Worm (Caenorhabditis elegans): ENCODE results near the gene F21D5.6.

The F21D5.6 gene

ce11 chrIV:8728122-8728521 is 13.1 kb downstream of the F21D5.6 start, which contains the start of gene otub-3 (continued):
- TF ChIP-seq Y95B8A.8 (GFP tag; IDR thresholded peaks at IDR 0.05) (no peak), lin-35 (GFP tag; optimal IDR thresholded peaks at IDR 0.05) (no peak), ccch-3 (GFP tag; optimal IDR thresholded peaks at IDR 0.05) (no peak), B0019.2 (GFP tag; conservative IDR thresholded peaks at IDR 0.05) (no peak), repo-1 (tag; optimal IDR thresholded peaks at IDR 0.05) (peak; percentile 20), hlh-12 (tag; optimal IDR thresholded peaks at IDR 0.05) (no peak), mes-4 (tag; optimal IDR thresholded peaks at IDR 0.05) (no peak), Y53G8AR.9 (GFP tag; conservative IDR thresholded peaks at IDR 0.05) (no peak), nfya-2 (GFP tag; IDR thresholded peaks at IDR 0.05) (no peak), ztf-28 (GFP tag; IDR thresholded peaks at IDR 0.05) (no peak), athp-1 (tag; optimal IDR thresholded peaks at IDR 0.05) (peak; percentile 4), tbx-9 (tag; optimal IDR thresholded peaks at IDR 0.05; ENCODE audit: borderline replicate concordance) (no peak), zim-3 (tag; optimal IDR thresholded peaks at IDR 0.05) (no peak), tlf-1 (GFP tag; optimal IDR thresholded peaks at IDR 0.05) (no peak), aptf-2 (GFP tag; conservative IDR thresholded peaks at IDR 0.05) (no peak), nhr-80 (tag; optimal IDR thresholded peaks at IDR 0.05) (no peak), unc-130 (GFP tag; optimal IDR thresholded peaks at IDR 0.05) (no peak), somi-1 (GFP tag; optimal IDR thresholded peaks at IDR 0.05) (no peak), B0336.3 (GFP tag; IDR thresholded peaks at IDR 0.05) (peak; percentile 44; the same call in 1 of the 2 replicates), unc-62 (GFP tag; optimal IDR thresholded peaks at IDR 0.05) (no peak), nfyb-1 (GFP tag; IDR thresholded peaks at IDR 0.05) (no peak), snpc-3.4 (tag; optimal IDR thresholded peaks at IDR 0.05) (no peak), attf-6 (GFP tag; IDR thresholded peaks at IDR 0.05) (0 out of 2 replicates have a peak, but pooled peaks have one; percentile 57)

- TF ChIP-seq mes-4 (tag; optimal IDR thresholded peaks at IDR 0.05), result no peak
- no peak for TF ChIP-seq tlf-1 (GFP tag; optimal IDR thresholded peaks at IDR 0.05)
- TF ChIP-seq atf-7 (tag; optimal IDR thresholded peaks at IDR 0.05), result no peak
- TF ChIP-seq B0336.3 (GFP tag; IDR thresholded peaks at IDR 0.05), result no peak
- no peak for TF ChIP-seq B0019.2 (GFP tag; conservative IDR thresholded peaks at IDR 0.05)
- no peak for TF ChIP-seq nfyb-1 (GFP tag; IDR thresholded peaks at IDR 0.05)
- TF ChIP-seq sea-2 (GFP tag; IDR thresholded peaks at IDR 0.05), result no peak
- TF ChIP-seq attf-3 (GFP tag; conservative IDR thresholded peaks at IDR 0.05), result peak; percentile 75
- TF ChIP-seq ama-1 (optimal IDR thresholded peaks at IDR 0.05), result no peak
- no peak for TF ChIP-seq ama-1 (GFP tag; optimal IDR thresholded peaks at IDR 0.05)
These were observed 15.8 kb downstream of the F21D5.6 start, which contains the start of gene pgm-3 for ce11 chrIV:8725345-8725744. pgm-3 (plus strand) TSS chrIV:8725722.

ce11 chrIV:8724907-8725306 is 16.3 kb downstream of the F21D5.6 start:
- TF ChIP-seq hrde-1 (tag; optimal IDR thresholded peaks at IDR 0.05; ENCODE audit: borderline replicate concordance) (no peak), D2030.7 (GFP tag; IDR thresholded peaks at IDR 0.05) (0 out of 2 replicates have a peak, but pooled peaks have one; percentile 35), xnd-1 (tag; optimal IDR thresholded peaks at IDR 0.05) (peak; percentile 59), snpc-3.4 (tag; optimal IDR thresholded peaks at IDR 0.05) (no peak), madf-6 (GFP tag; IDR thresholded peaks at IDR 0.05) (peak; percentile 87), ceh-40 (GFP tag; IDR thresholded peaks at IDR 0.05) (no peak), F33H1.4 (GFP tag; IDR thresholded peaks at IDR 0.05) (peak; percentile 83), nhr-80 (tag; optimal IDR thresholded peaks at IDR 0.05) (no peak), gei-17 (GFP tag; optimal IDR thresholded peaks at IDR 0.05) (no peak), madf-8 (GFP tag; conservative IDR thresholded peaks at IDR 0.05) (peak; percentile 82), dpl-1 (GFP tag; optimal IDR thresholded peaks at IDR 0.05) (peak; percentile 22), F57C9.4 (tag; optimal IDR thresholded peaks at IDR 0.05) (no peak), cebp-2 (GFP tag; IDR thresholded peaks at IDR 0.05) (no peak), somi-1 (GFP tag; optimal IDR thresholded peaks at IDR 0.05) (no peak), efl-1 (GFP tag; optimal IDR thresholded peaks at IDR 0.05) (peak; percentile 44), lsl-1 (GFP tag; optimal IDR thresholded peaks at IDR 0.05) (peak; percentile 78)

Data from whole organism, young adult.